Worm (Caenorhabditis elegans) whole organism, young adult: ENCODE data around the gene ssu-1.

Experiments used
- B0019.2 ChIP-seq: fragments of 200-800 bp; sonication (Bioruptor generic); conservative IDR thresholded peaks from 2 replicates; pipeline ENCODE4 v1.3.6; 2022; ENCODE audit warnings: missing genetic modification reagents, missing genetic modification characterization, missing compliant biosample characterization
- Y79H2A.3 ChIP-seq: fragments of 200-800 bp; sonication (Bioruptor generic); conservative IDR thresholded peaks from 2 replicates; pipeline ENCODE4 v1.3.6; 2022; ENCODE audit warnings: missing genetic modification reagents, missing genetic modification characterization, missing compliant biosample characterization
- ama-1 ChIP-seq, 3 experiments: fragments of 150-350 bp in 1 of 3; sonication (generic microtip) in 2 of 3; optimal IDR thresholded peaks; 2 replicates each; lab custom pipeline; 2014 to 2018; ENCODE audit warnings: missing biosample characterization in 2 of 3, missing genetic modification characterization in 2 of 3, missing genetic modification reagents in 2 of 3
- ceh-100 ChIP-seq: fragments of 200-800 bp; sonication (Bioruptor generic); IDR thresholded peaks from 2 replicates; pipeline ENCODE4 v1.3.6; 2022; ENCODE audit warnings: missing genetic modification reagents, missing genetic modification characterization, missing compliant biosample characterization
- egrh-3 ChIP-seq: fragments of 200-800 bp; sonication (Bioruptor generic); IDR thresholded peaks from 2 replicates; pipeline ENCODE4 v1.3.6; 2022; ENCODE audit warnings: missing genetic modification reagents, missing genetic modification characterization, missing compliant biosample characterization
- ets-4 ChIP-seq: fragments of 200-800 bp; sonication (Bioruptor generic); optimal IDR thresholded peaks from 2 replicates; lab custom pipeline; 2018; ENCODE audit warnings: mild to moderate bottlenecking, missing genetic modification characterization, missing compliant biosample characterization
- hmg-1.2 ChIP-seq: fragments of 200-800 bp; sonication (Bioruptor generic); IDR thresholded peaks from 2 replicates; pipeline ENCODE4 v1.3.6; 2022; ENCODE audit warnings: missing genetic modification reagents, missing genetic modification characterization, missing compliant biosample characterization
- mxl-1 ChIP-seq: sonication (generic microtip); optimal IDR thresholded peaks from 2 replicates; lab custom pipeline; 2016; ENCODE audit warnings: missing genetic modification characterization, missing compliant biosample characterization
- pbrm-1 ChIP-seq: fragments of 200-800 bp; sonication (Bioruptor generic); IDR thresholded peaks from 2 replicates; pipeline ENCODE4 v1.3.6; 2022; ENCODE audit warnings: missing genetic modification reagents, missing genetic modification characterization, missing compliant biosample characterization
- unc-62 ChIP-seq: fragments of 150-350 bp; optimal IDR thresholded peaks from 2 replicates; lab custom pipeline; 2014; ENCODE audit warnings: missing biosample characterization, missing genetic modification reagents, missing genetic modification characterization

ce11 chrV:20125137-20125536 is 7.9 kb downstream of the ssu-1 start:
- TF ChIP-seq mxl-1 (tag; lab: Kevin White, UChicago) (no peak), hmg-1.2 (no peak), egrh-3 (peak; percentile 73), ceh-100 (GFP tag; lab: Robert Waterston, UW) (no peak), Y79H2A.3 (GFP tag; lab: Robert Waterston, UW) (no peak), B0019.2 (no peak), pbrm-1 (GFP tag; lab: Robert Waterston, UW) (no peak), ama-1 (optimal IDR thresholded peaks at IDR 0.05; lab: Kevin White, UChicago) (no peak), ama-1 (GFP tag; optimal IDR thresholded peaks at IDR 0.05; lab: Kevin White, UChicago) (no peak), ets-4 (GFP tag; lab: Kevin White, UChicago) (no peak), unc-62 (GFP tag; lab: Kevin White, UChicago) (no peak)
